Worm (Caenorhabditis elegans): Measurements from ENCODE around the gene str-6.
"Not testable (repeated sequence)": the region's sequence is repeated elsewhere in the genome, so short reads cannot be mapped to it uniquely, and the experiment has no call there.

Gene str-6

DNA sequence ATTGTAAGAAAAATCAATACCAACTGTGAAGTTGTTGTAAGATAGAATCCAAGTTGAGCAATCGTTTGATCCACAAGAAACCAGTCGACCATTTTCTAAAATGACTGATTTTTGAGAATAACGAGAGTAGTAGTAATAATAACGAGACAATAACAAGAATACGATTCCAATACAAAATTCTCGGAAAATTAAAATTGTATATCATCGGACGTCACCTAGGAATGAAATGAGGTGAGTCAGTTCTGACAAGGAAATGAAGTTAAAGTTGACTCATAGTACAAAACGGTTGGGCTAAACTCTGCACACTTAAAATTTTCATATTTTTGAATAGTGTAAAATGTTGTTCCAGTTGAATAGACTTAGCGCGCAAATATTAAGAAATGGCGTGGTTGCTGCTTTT, 5.7 kb downstream of the str-6 start, which contains the start of gene str-19:
Gene str-19, minus strand, starts transcription at position 101 of the 400 bp plus-strand sequence.
- not testable (repeated sequence) for TF ChIP-seq ama-1 (optimal IDR thresholded peaks at IDR 0.05); nhr-77 (tag; optimal IDR thresholded peaks at IDR 0.05); unc-55 (GFP tag; optimal IDR thresholded peaks at IDR 0.05)

- TF ChIP-seq aly-2 (tag; optimal IDR thresholded peaks at IDR 0.05) (no peak), egl-27 (tag; optimal IDR thresholded peaks at IDR 0.05) (no peak), Y55F3AM.14 (GFP tag; optimal IDR thresholded peaks at IDR 0.05) (no peak), blmp-1 (tag; optimal IDR thresholded peaks at IDR 0.05; ENCODE audit: insufficient read depth) (no peak), lin-39 (tag; optimal IDR thresholded peaks at IDR 0.05) (no peak), F13H6.1 (tag; optimal IDR thresholded peaks at IDR 0.05) (no peak), nhr-77 (tag; optimal IDR thresholded peaks at IDR 0.05) (no peak), R02D3.7 (tag; optimal IDR thresholded peaks at IDR 0.05) (no peak), gmeb-1 (tag; optimal IDR thresholded peaks at IDR 0.05) (no peak), ama-1 (optimal IDR thresholded peaks at IDR 0.05) (no peak), unc-39 (tag; optimal IDR thresholded peaks at IDR 0.05) (no peak), nhr-129 (tag; optimal IDR thresholded peaks at IDR 0.05) (no peak), unc-62 (GFP tag; optimal IDR thresholded peaks at IDR 0.05) (no peak)
These were observed 8.2 kb downstream of the str-6 start, which contains the start of gene str-18 for ce11 chrV:15741851-15742250. TSS of gene str-18 (minus strand) at chrV:15741951.

DNA sequence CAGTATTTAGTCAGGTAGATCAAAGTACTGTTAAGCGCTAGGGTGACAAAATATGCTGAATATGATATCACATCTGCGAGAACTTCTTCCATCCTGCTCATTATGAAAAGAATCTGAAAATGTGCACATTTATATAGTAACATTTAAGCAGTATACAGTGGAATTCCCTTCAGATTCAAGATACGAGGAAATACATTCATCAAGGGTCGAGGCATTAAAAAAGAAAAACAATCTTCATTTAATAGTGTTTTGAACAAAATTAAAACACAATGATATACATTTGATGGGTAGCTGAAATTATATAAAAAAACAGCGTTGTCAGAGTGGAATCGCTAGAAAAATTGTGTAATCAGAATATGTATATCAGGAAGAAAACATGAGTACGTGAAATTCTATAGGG, 14.3 kb downstream of the str-6 start, which contains the start of gene str-27:
Gene str-27, minus strand, starts transcription at position 101 of the 400 bp plus-strand sequence.
- TF ChIP-seq ceh-16 (tag; optimal IDR thresholded peaks at IDR 0.05), result no peak
- no peak for TF ChIP-seq lin-39 (tag; optimal IDR thresholded peaks at IDR 0.05)
- no peak for TF ChIP-seq nhr-77 (tag; optimal IDR thresholded peaks at IDR 0.05)
- no peak for TF ChIP-seq nhr-237 (tag; optimal IDR thresholded peaks at IDR 0.05)
- no peak for TF ChIP-seq mbf-1 (tag; optimal IDR thresholded peaks at IDR 0.05)
- no peak for TF ChIP-seq blmp-1 (tag; optimal IDR thresholded peaks at IDR 0.05; ENCODE audit: insufficient read depth)
- TF ChIP-seq crh-2 (tag; optimal IDR thresholded peaks at IDR 0.05), result no peak
- no peak for TF ChIP-seq nhr-6 (tag; optimal IDR thresholded peaks at IDR 0.05)
- TF ChIP-seq C34F6.9 (tag; optimal IDR thresholded peaks at IDR 0.05), result no peak
- TF ChIP-seq lin-11 (tag; optimal IDR thresholded peaks at IDR 0.05), result no peak
- TF ChIP-seq ZK546.5 (tag; optimal IDR thresholded peaks at IDR 0.05), result no peak
- TF ChIP-seq nhr-25 (tag; optimal IDR thresholded peaks at IDR 0.05), result no peak
- TF ChIP-seq nhr-12 (tag; optimal IDR thresholded peaks at IDR 0.05), result no peak

DNA sequence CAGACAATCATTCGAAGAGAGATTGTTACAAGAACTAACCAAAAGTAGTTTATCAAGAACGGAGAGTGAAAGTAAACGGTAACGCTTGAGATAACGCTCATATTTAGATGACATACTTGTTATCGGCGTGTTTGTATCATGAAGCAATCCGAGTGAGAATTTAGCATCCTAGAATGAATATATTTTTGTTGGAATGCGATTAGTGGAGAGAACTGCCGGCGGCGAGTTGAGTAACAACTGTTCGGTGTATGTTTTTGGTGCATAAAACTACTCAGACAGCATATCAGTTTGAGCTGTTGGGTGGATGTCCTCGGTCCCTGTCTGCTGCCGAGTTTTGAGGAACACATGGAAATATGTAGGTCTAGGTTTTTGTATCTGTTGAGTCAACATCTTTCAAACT, 16.5 kb downstream of the str-6 start, which contains the start of gene T23D5.3:
Gene T23D5.3, minus strand, starts transcription at position 101 of the 400 bp plus-strand sequence.
- TF ChIP-seq ztf-4 (tag; optimal IDR thresholded peaks at IDR 0.05) (no peak), ama-1 (optimal IDR thresholded peaks at IDR 0.05) (no peak), blmp-1 (tag; optimal IDR thresholded peaks at IDR 0.05; ENCODE audit: insufficient read depth) (no peak), F13H6.1 (tag; optimal IDR thresholded peaks at IDR 0.05) (no peak), nhr-237 (tag; optimal IDR thresholded peaks at IDR 0.05) (no peak), mdl-1 (tag; optimal IDR thresholded peaks at IDR 0.05) (no peak), ZK546.5 (tag; optimal IDR thresholded peaks at IDR 0.05) (no peak), nhr-77 (tag; optimal IDR thresholded peaks at IDR 0.05) (no peak), elt-3 (tag; optimal IDR thresholded peaks at IDR 0.05) (no peak), ztf-11 (tag; optimal IDR thresholded peaks at IDR 0.05) (no peak), lsy-2 (tag; optimal IDR thresholded peaks at IDR 0.05) (no peak), zag-1 (tag; optimal IDR thresholded peaks at IDR 0.05) (no peak), dmd-4 (tag; optimal IDR thresholded peaks at IDR 0.05) (no peak), crh-2 (tag; optimal IDR thresholded peaks at IDR 0.05) (no peak), nhr-12 (tag; optimal IDR thresholded peaks at IDR 0.05) (no peak)

- TF ChIP-seq lin-39 (tag; optimal IDR thresholded peaks at IDR 0.05) (no peak), nhr-77 (tag; optimal IDR thresholded peaks at IDR 0.05) (no peak), unc-39 (tag; optimal IDR thresholded peaks at IDR 0.05) (no peak), gmeb-1 (tag; optimal IDR thresholded peaks at IDR 0.05) (no peak), zag-1 (tag; optimal IDR thresholded peaks at IDR 0.05) (no peak)
These were observed 17.0 kb downstream of the str-6 start for ce11 chrV:15733020-15733419.

DNA sequence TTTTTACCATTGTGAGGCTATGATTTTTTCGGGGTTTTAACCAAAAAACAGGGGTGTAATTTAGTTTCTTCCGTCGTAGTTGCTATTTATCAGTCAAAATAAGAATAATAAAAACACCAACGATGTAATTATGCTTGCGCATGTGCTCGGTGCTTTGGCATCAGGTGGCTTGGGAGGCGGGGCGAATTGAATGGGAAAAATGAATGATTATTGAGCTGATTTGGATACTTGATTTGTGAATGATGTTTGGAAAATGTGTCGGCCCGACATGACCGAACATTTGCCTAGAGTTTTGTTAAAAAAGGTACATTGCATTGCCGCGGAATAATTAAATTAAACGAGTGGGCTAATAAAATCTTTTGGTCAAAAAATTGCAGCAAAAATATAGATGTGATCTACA, 17.8 kb downstream of the str-6 start, which contains the start of gene str-38:
Gene str-38, minus strand, starts transcription at position 101 of the 400 bp plus-strand sequence.
- TF ChIP-seq mab-5 (tag; optimal IDR thresholded peaks at IDR 0.05), result no peak
- TF ChIP-seq lsy-2 (tag; optimal IDR thresholded peaks at IDR 0.05), result no peak
- no peak for TF ChIP-seq lin-11 (tag; optimal IDR thresholded peaks at IDR 0.05)
- TF ChIP-seq ztf-4 (tag; optimal IDR thresholded peaks at IDR 0.05), result no peak
- no peak for TF ChIP-seq unc-39 (tag; optimal IDR thresholded peaks at IDR 0.05)
